Worm (Caenorhabditis elegans) whole organism, young adult: ENCODE data around the gene paa-1.

ENCODE experiments used
- B0336.3 ChIP-seq: fragments of 200-800 bp; sonication (Bioruptor generic); IDR thresholded peaks from 2 replicates; pipeline ENCODE4 v1.3.6; 2022; ENCODE audit warnings: missing genetic modification characterization, missing compliant biosample characterization
- ets-4 ChIP-seq: fragments of 200-800 bp; sonication (Bioruptor generic); optimal IDR thresholded peaks from 2 replicates; lab custom pipeline; 2018; ENCODE audit warnings: mild to moderate bottlenecking, missing genetic modification characterization, missing compliant biosample characterization
- snpc-1.1 ChIP-seq: sonication (generic microtip); optimal IDR thresholded peaks from 2 replicates; lab custom pipeline; 2017; ENCODE audit warnings: missing genetic modification characterization, mild to moderate bottlenecking, missing compliant biosample characterization, antibody characterized with exemption, moderate library complexity, missing genotype, missing genetic modification reagents; ENCODE audit not compliant: insufficient read depth

DNA sequence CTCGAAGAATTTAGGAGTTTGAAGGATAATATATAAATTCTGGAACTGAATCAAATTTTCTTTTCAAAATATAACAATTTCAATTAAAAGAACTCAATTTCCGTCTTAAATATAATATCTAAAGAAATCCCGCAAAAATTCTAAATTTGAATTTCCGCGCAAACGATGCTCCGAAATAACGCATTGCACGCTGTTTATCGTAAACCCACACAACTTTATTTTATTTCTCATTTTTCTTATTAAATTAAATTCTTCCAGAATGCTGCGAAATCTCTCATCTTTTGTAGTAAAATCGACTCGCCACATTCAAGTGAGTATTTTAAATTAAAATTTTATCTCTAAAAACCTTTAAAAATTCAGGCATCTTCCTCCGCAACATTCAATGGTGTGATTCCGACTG lies 48.4 kb downstream of the paa-1 start, which contains the start of gene R02F2.9:
- TF ChIP-seq ets-4 (GFP tag; lab: Kevin White, UChicago) (no peak), snpc-1.1 (tag; lab: Kevin White, UChicago) (no peak), B0336.3 (GFP tag; lab: Robert Waterston, UW) (no peak)
